Worm (Caenorhabditis elegans): ENCODE results near the gene Y54E2A.4.

DNA sequence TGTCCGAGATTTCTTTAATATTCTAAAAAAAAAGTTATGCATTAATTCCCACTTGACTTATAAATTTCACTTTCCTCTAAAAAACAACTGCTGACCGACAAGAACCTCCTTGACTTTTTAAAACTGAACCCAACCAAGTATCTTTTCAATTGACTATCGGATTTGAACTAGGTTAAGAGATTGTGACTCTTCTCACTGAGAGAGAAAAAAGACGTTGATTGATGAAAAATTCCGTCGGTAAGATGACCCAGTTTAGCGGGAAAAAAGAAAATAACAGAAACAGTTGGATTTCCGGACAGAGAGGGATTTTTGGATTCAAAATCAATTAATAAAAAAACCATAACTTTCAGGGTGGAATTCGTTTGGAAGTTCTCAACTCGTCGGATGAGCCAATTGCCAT is 47.9 kb upstream of the Y54E2A.4 start:
- TF ChIP-seq ama-1 (optimal IDR thresholded peaks at IDR 0.05) (no peak), ama-1 (GFP tag; optimal IDR thresholded peaks at IDR 0.05) (no peak), lsy-27 (tag; optimal IDR thresholded peaks at IDR 0.05; ENCODE audit: borderline replicate concordance, insufficient read depth) (no peak)
